Worm (Caenorhabditis elegans) whole organism, late embryonic: ENCODE results near the gene unc-82.
A peak's percentile ranks its signal among the peaks of the same experiment; 100 is the strongest.

ENCODE experiments used
- F13H6.1 ChIP-seq: sonication (generic microtip); optimal IDR thresholded peaks from 2 replicates; lab custom pipeline; 2016; ENCODE audit warnings: missing genetic modification characterization, missing compliant biosample characterization
- ceh-18 ChIP-seq: sonication (generic microtip); optimal IDR thresholded peaks from 2 replicates; lab custom pipeline; 2016; ENCODE audit warnings: missing genetic modification characterization, missing compliant biosample characterization
- ceh-31 ChIP-seq: sonication (generic microtip); optimal IDR thresholded peaks from 2 replicates; lab custom pipeline; 2016; ENCODE audit warnings: missing genetic modification characterization, missing compliant biosample characterization
- ceh-6 ChIP-seq: fragments of 200-800 bp; sonication (Bioruptor generic); optimal IDR thresholded peaks from 2 replicates; lab custom pipeline; 2018; ENCODE audit warnings: mild to moderate bottlenecking, missing genetic modification characterization, missing compliant biosample characterization
- ets-4 ChIP-seq: sonication (generic microtip); optimal IDR thresholded peaks from 2 replicates; lab custom pipeline; 2016; ENCODE audit warnings: missing genetic modification characterization, missing compliant biosample characterization
- fax-1 ChIP-seq: sonication (generic microtip); optimal IDR thresholded peaks from 2 replicates; lab custom pipeline; 2016; ENCODE audit warnings: missing genotype, missing genetic modification characterization, missing compliant biosample characterization
- fkh-10 ChIP-seq: fragments of 150-350 bp; optimal IDR thresholded peaks from 2 replicates; lab custom pipeline; 2014; ENCODE audit warnings: missing biosample characterization, missing genetic modification reagents, missing genetic modification characterization
- mec-3 ChIP-seq: sonication (generic microtip); optimal IDR thresholded peaks from 2 replicates; lab custom pipeline; 2016; ENCODE audit warnings: borderline replicate concordance, missing genetic modification characterization, missing compliant biosample characterization
- nfya-1 ChIP-seq: sonication (generic microtip); optimal IDR thresholded peaks from 2 replicates; lab custom pipeline; 2017; ENCODE audit warnings: missing genetic modification characterization, mild to moderate bottlenecking, missing compliant biosample characterization, antibody characterized with exemption, moderate library complexity
- nhr-232 ChIP-seq: sonication (generic microtip); optimal IDR thresholded peaks from 2 replicates; lab custom pipeline; 2016; ENCODE audit warnings: missing genetic modification characterization, missing compliant biosample characterization
- pag-3 ChIP-seq: sonication (generic microtip); optimal IDR thresholded peaks from 2 replicates; lab custom pipeline; 2016; ENCODE audit warnings: missing compliant biosample characterization, missing genetic modification characterization, borderline replicate concordance
- unc-55 ChIP-seq: sonication (generic microtip); optimal IDR thresholded peaks from 2 replicates; lab custom pipeline; 2017; ENCODE audit warnings: missing biosample characterization, missing genetic modification reagents, missing genetic modification characterization
- zip-5 ChIP-seq: sonication (generic microtip); optimal IDR thresholded peaks from 2 replicates; lab custom pipeline; 2016; ENCODE audit warnings: missing genetic modification characterization, missing compliant biosample characterization

ce11 chrIV:7403422-7403821 is 20.9 kb upstream of the unc-82 start:
- no peak for TF ChIP-seq mec-3 (tag; lab: Kevin White, UChicago)
- TF ChIP-seq zip-5 (tag; lab: Kevin White, UChicago) = no peak
- TF ChIP-seq ceh-31 = peak; percentile 11
- TF ChIP-seq fax-1 (tag; lab: Kevin White, UChicago) = no peak
- no peak for TF ChIP-seq ceh-18
- TF ChIP-seq fkh-10 (GFP tag; lab: Kevin White, UChicago) = no peak
- no peak for TF ChIP-seq ets-4
- no peak for TF ChIP-seq nfya-1 (tag; lab: Kevin White, UChicago)
- TF ChIP-seq nhr-232 (tag; lab: Kevin White, UChicago) = no peak
- no peak for TF ChIP-seq unc-55 (GFP tag; lab: Kevin White, UChicago)
- no peak for TF ChIP-seq F13H6.1
- no peak for TF ChIP-seq ceh-6
- TF ChIP-seq pag-3 = no peak
